Comparison of ENCODE assay signal across 4 worm cellular contexts in genomic region chrV:7745903-7746302, ce11.
TF ChIP-seq lines count a peak whose summit lies in the region.

No protein-coding gene starts in this region.

TF ChIP-seq in whole organism, L2 larva, 48 proteins besides CTCF, POLR2A, EP300 and RAD21:
- TF ChIP-seq nhr-77 (tag; optimal IDR thresholded peaks at IDR 0.05; lab: Kevin White, UChicago): no peak
- TF ChIP-seq unc-55 (GFP tag; optimal IDR thresholded peaks at IDR 0.05; lab: Kevin White, UChicago): peak; percentile 1
- peak; percentile 7 for TF ChIP-seq sma-9 (GFP tag; optimal IDR thresholded peaks at IDR 0.05; lab: Kevin White, UChicago)
- no peak for TF ChIP-seq sma-9 (tag; optimal IDR thresholded peaks at IDR 0.05; lab: Kevin White, UChicago)
- TF ChIP-seq skn-1 (tag; optimal IDR thresholded peaks at IDR 0.05; lab: Kevin White, UChicago): no peak
- TF ChIP-seq nhr-25 (tag; optimal IDR thresholded peaks at IDR 0.05; lab: Kevin White, UChicago): no peak
- TF ChIP-seq ztf-1 (GFP tag; conservative IDR thresholded peaks at IDR 0.05; lab: Robert Waterston, UW): no peak
- peak; percentile 14 for TF ChIP-seq F13H6.1 (tag; optimal IDR thresholded peaks at IDR 0.05; lab: Kevin White, UChicago)
- no peak for TF ChIP-seq Y55F3AM.14 (GFP tag; optimal IDR thresholded peaks at IDR 0.05; lab: Kevin White, UChicago)
- no peak for TF ChIP-seq nhr-237 (tag; optimal IDR thresholded peaks at IDR 0.05; lab: Kevin White, UChicago)
- TF ChIP-seq egl-27 (tag; optimal IDR thresholded peaks at IDR 0.05; lab: Kevin White, UChicago): no peak
- TF ChIP-seq mab-5 (tag; optimal IDR thresholded peaks at IDR 0.05; lab: Kevin White, UChicago): no peak
- no peak for TF ChIP-seq fos-1 (tag; optimal IDR thresholded peaks at IDR 0.05; lab: Kevin White, UChicago)
- TF ChIP-seq unc-62 (GFP tag; optimal IDR thresholded peaks at IDR 0.05; lab: Kevin White, UChicago): no peak

TF ChIP-seq in whole organism, L4 larva, 104 proteins besides CTCF, POLR2A, EP300 and RAD21 (continues in another document):
- TF ChIP-seq dpl-1 (GFP tag; optimal IDR thresholded peaks at IDR 0.05; lab: Kevin White, UChicago): no peak
- no peak for TF ChIP-seq ceh-62 (tag; optimal IDR thresholded peaks at IDR 0.05; lab: Kevin White, UChicago)
- no peak for TF ChIP-seq snpc-4 (tag; optimal IDR thresholded peaks at IDR 0.05; lab: Kevin White, UChicago)
- TF ChIP-seq mep-1 (tag; optimal IDR thresholded peaks at IDR 0.05; lab: Kevin White, UChicago): no peak
- TF ChIP-seq set-16 (GFP tag; IDR thresholded peaks at IDR 0.05; lab: Robert Waterston, UW): peak; percentile 73
- TF ChIP-seq sdz-12 (GFP tag; optimal IDR thresholded peaks at IDR 0.05; lab: Kevin White, UChicago): no peak
- no peak for TF ChIP-seq egl-27 (tag; optimal IDR thresholded peaks at IDR 0.05; lab: Kevin White, UChicago)
- TF ChIP-seq arid-1 (GFP tag; conservative IDR thresholded peaks at IDR 0.05; lab: Robert Waterston, UW): no peak
- no peak for TF ChIP-seq unc-39 (tag; optimal IDR thresholded peaks at IDR 0.05; lab: Kevin White, UChicago)
- no peak for TF ChIP-seq Y48G9A.11 (GFP tag; IDR thresholded peaks at IDR 0.05; lab: Robert Waterston, UW)
- TF ChIP-seq gei-8 (GFP tag; optimal IDR thresholded peaks at IDR 0.05; lab: Kevin White, UChicago): no peak
- no peak for TF ChIP-seq daf-8 (GFP tag; IDR thresholded peaks at IDR 0.05; lab: Robert Waterston, UW)
- TF ChIP-seq pqm-1 (tag; optimal IDR thresholded peaks at IDR 0.05; lab: Kevin White, UChicago): no peak
- TF ChIP-seq mxl-3 (GFP tag; optimal IDR thresholded peaks at IDR 0.05; lab: Kevin White, UChicago): peak; percentile 29
- peak in 1 of 2 experiments; percentile 93 for TF ChIP-seq unc-62 (GFP tag; optimal IDR thresholded peaks at IDR 0.05 in 1 of 2; lab: Kevin White, UChicago)
- no peak for TF ChIP-seq unc-62 (tag; optimal IDR thresholded peaks at IDR 0.05; lab: Kevin White, UChicago)
- TF ChIP-seq vab-7 (GFP tag; IDR thresholded peaks at IDR 0.05; lab: Robert Waterston, UW): 0 out of 2 replicates have a peak, but pooled peaks have one; percentile 5
- TF ChIP-seq nhr-111 (GFP tag; optimal IDR thresholded peaks at IDR 0.05; lab: Kevin White, UChicago): no peak
- no peak for TF ChIP-seq ceh-44 (GFP tag; IDR thresholded peaks at IDR 0.05; lab: Robert Waterston, UW)
- TF ChIP-seq unc-130 (GFP tag; optimal IDR thresholded peaks at IDR 0.05; lab: Kevin White, UChicago): no peak
- 0 out of 2 replicates have a peak, but pooled peaks have one; percentile 39 for TF ChIP-seq egl-43 (GFP tag; IDR thresholded peaks at IDR 0.05; lab: Robert Waterston, UW)
- TF ChIP-seq lin-38 (GFP tag; IDR thresholded peaks at IDR 0.05; lab: Robert Waterston, UW): no peak
- no peak for TF ChIP-seq T26A8.4 (GFP tag; IDR thresholded peaks at IDR 0.05; lab: Robert Waterston, UW)
- TF ChIP-seq D1046.2 (GFP tag; IDR thresholded peaks at IDR 0.05; lab: Robert Waterston, UW): no peak
- 0 out of 2 replicates have a peak, but pooled peaks have one; percentile 26 for TF ChIP-seq ceh-20 (GFP tag; IDR thresholded peaks at IDR 0.05; lab: Robert Waterston, UW)
- 0 out of 2 replicates have a peak, but pooled peaks have one; percentile 59 for TF ChIP-seq tra-1 (GFP tag; IDR thresholded peaks at IDR 0.05; lab: Robert Waterston, UW)
- no peak for TF ChIP-seq lin-1 (GFP tag; IDR thresholded peaks at IDR 0.05; lab: Robert Waterston, UW)

TF ChIP-seq in whole organism, late embryonic, 69 proteins besides CTCF, POLR2A, EP300 and RAD21 (continues in another document):
- TF ChIP-seq fkh-10 (GFP tag; optimal IDR thresholded peaks at IDR 0.05; lab: Kevin White, UChicago) (no peak), ttx-3 (tag; optimal IDR thresholded peaks at IDR 0.05; lab: Kevin White, UChicago) (no peak), pha-2 (tag; optimal IDR thresholded peaks at IDR 0.05; lab: Kevin White, UChicago) (peak; percentile 29), fax-1 (tag; optimal IDR thresholded peaks at IDR 0.05; lab: Kevin White, UChicago) (no peak), ztf-16 (tag; optimal IDR thresholded peaks at IDR 0.05; lab: Kevin White, UChicago) (no peak), ceh-9 (tag; optimal IDR thresholded peaks at IDR 0.05; lab: Kevin White, UChicago) (no peak), pha-4 (tag; optimal IDR thresholded peaks at IDR 0.05; lab: Kevin White, UChicago) (no peak), ceh-2 (tag; optimal IDR thresholded peaks at IDR 0.05; lab: Kevin White, UChicago) (peak; percentile 25), fkh-6 (tag; optimal IDR thresholded peaks at IDR 0.05; lab: Kevin White, UChicago) (peak; percentile 16), ama-1 (optimal IDR thresholded peaks at IDR 0.05; lab: Kevin White, UChicago) (no peak), pqm-1 (tag; optimal IDR thresholded peaks at IDR 0.05; lab: Kevin White, UChicago) (no peak), syd-9 (tag; optimal IDR thresholded peaks at IDR 0.05; lab: Kevin White, UChicago) (no peak), ceh-34 (tag; optimal IDR thresholded peaks at IDR 0.05; lab: Kevin White, UChicago) (peak; percentile 17), hlh-13 (GFP tag; optimal IDR thresholded peaks at IDR 0.05; lab: Kevin White, UChicago) (no peak), sdc-2 (tag; optimal IDR thresholded peaks at IDR 0.05; lab: Kevin White, UChicago) (no peak), elt-4 (tag; optimal IDR thresholded peaks at IDR 0.05; lab: Kevin White, UChicago) (no peak), lim-6 (tag; optimal IDR thresholded peaks at IDR 0.05; lab: Kevin White, UChicago) (no peak), tbx-7 (tag; optimal IDR thresholded peaks at IDR 0.05; lab: Kevin White, UChicago) (no peak), C38D4.7 (GFP tag; optimal IDR thresholded peaks at IDR 0.05; lab: Kevin White, UChicago) (no peak), hlh-15 (tag; optimal IDR thresholded peaks at IDR 0.05; lab: Kevin White, UChicago) (no peak), hlh-6 (tag; optimal IDR thresholded peaks at IDR 0.05; lab: Kevin White, UChicago) (no peak), ceh-6 (GFP tag; optimal IDR thresholded peaks at IDR 0.05; lab: Kevin White, UChicago) (no peak), ceh-30 (tag; optimal IDR thresholded peaks at IDR 0.05; lab: Kevin White, UChicago) (no peak), hlh-8 (tag; optimal IDR thresholded peaks at IDR 0.05; lab: Kevin White, UChicago) (no peak), che-1 (tag; optimal IDR thresholded peaks at IDR 0.05; lab: Kevin White, UChicago) (no peak), gmeb-2 (tag; optimal IDR thresholded peaks at IDR 0.05; lab: Kevin White, UChicago) (peak; percentile 25), madf-2 (tag; optimal IDR thresholded peaks at IDR 0.05; lab: Kevin White, UChicago) (no peak), K09A11.1 (tag; optimal IDR thresholded peaks at IDR 0.05; lab: Kevin White, UChicago; ENCODE audit: insufficient read depth) (no peak), nfya-1 (tag; optimal IDR thresholded peaks at IDR 0.05; lab: Kevin White, UChicago) (peak; percentile 17), T23F11.4 (GFP tag; optimal IDR thresholded peaks at IDR 0.05; lab: Kevin White, UChicago) (no peak)

TF ChIP-seq in whole organism, mixed stage, embryonic, 35 proteins besides CTCF, POLR2A, EP300 and RAD21:
- TF ChIP-seq nhr-2 (tag; optimal IDR thresholded peaks at IDR 0.05; lab: Kevin White, UChicago): peak; percentile 39
- TF ChIP-seq nhr-237 (tag; optimal IDR thresholded peaks at IDR 0.05; lab: Kevin White, UChicago): no peak
- TF ChIP-seq unc-62 (GFP tag; optimal IDR thresholded peaks at IDR 0.05; lab: Kevin White, UChicago): peak; percentile 99
- no peak for TF ChIP-seq ceh-83 (GFP tag; optimal IDR thresholded peaks at IDR 0.05; lab: Kevin White, UChicago)
- no peak for TF ChIP-seq zip-8 (tag; optimal IDR thresholded peaks at IDR 0.05; lab: Kevin White, UChicago)
- TF ChIP-seq elt-1 (tag; optimal IDR thresholded peaks at IDR 0.05; lab: Kevin White, UChicago; ENCODE audit: borderline replicate concordance, insufficient read depth): no peak
- TF ChIP-seq bed-3 (GFP tag; optimal IDR thresholded peaks at IDR 0.05; lab: Kevin White, UChicago): no peak
- no peak for TF ChIP-seq blmp-1 (tag; optimal IDR thresholded peaks at IDR 0.05; lab: Kevin White, UChicago)
- no peak for TF ChIP-seq lin-13 (tag; optimal IDR thresholded peaks at IDR 0.05; lab: Kevin White, UChicago)
- TF ChIP-seq tbx-8 (GFP tag; optimal IDR thresholded peaks at IDR 0.05; lab: Kevin White, UChicago): no peak
- TF ChIP-seq ham-2 (GFP tag; optimal IDR thresholded peaks at IDR 0.05; lab: Kevin White, UChicago): peak; percentile 86
- no peak for TF ChIP-seq ceh-43 (GFP tag; optimal IDR thresholded peaks at IDR 0.05; lab: Kevin White, UChicago)
- TF ChIP-seq drap-1 (GFP tag; optimal IDR thresholded peaks at IDR 0.05; lab: Kevin White, UChicago): no peak
- no peak for TF ChIP-seq M03D4.4 (tag; optimal IDR thresholded peaks at IDR 0.05; lab: Kevin White, UChicago)
- TF ChIP-seq unc-120 (tag; optimal IDR thresholded peaks at IDR 0.05; lab: Kevin White, UChicago; ENCODE audit: poor library complexity, severe bottlenecking): peak; percentile 18
- TF ChIP-seq elt-3 (tag; optimal IDR thresholded peaks at IDR 0.05; lab: Kevin White, UChicago): no peak
